Worm (Caenorhabditis elegans): ENCODE measurements around the gene msi-1.

- no peak for TF ChIP-seq tbx-2 (tag; optimal IDR thresholded peaks at IDR 0.05)
- TF ChIP-seq nhr-11 (tag; optimal IDR thresholded peaks at IDR 0.05): no peak
- TF ChIP-seq elt-1 (tag; optimal IDR thresholded peaks at IDR 0.05): no peak
- TF ChIP-seq fos-1 (tag; optimal IDR thresholded peaks at IDR 0.05): no peak
- TF ChIP-seq jun-1 (tag; optimal IDR thresholded peaks at IDR 0.05): no peak
- no peak for TF ChIP-seq egl-27 (tag; optimal IDR thresholded peaks at IDR 0.05)
- TF ChIP-seq unc-62 (GFP tag; optimal IDR thresholded peaks at IDR 0.05): no peak
- no peak for TF ChIP-seq snpc-4 (tag; optimal IDR thresholded peaks at IDR 0.05)
- no peak for TF ChIP-seq pqm-1 (tag; optimal IDR thresholded peaks at IDR 0.05)
- TF ChIP-seq zag-1 (tag; optimal IDR thresholded peaks at IDR 0.05): no peak
- no peak for TF ChIP-seq nhr-237 (tag; optimal IDR thresholded peaks at IDR 0.05)
- TF ChIP-seq nhr-12 (tag; optimal IDR thresholded peaks at IDR 0.05): no peak
- no peak for TF ChIP-seq R02D3.7 (tag; optimal IDR thresholded peaks at IDR 0.05)
- no peak for TF ChIP-seq pha-4 (tag; optimal IDR thresholded peaks at IDR 0.05)
Observed at ce11 chrIII:3966143-3966542, 10.0 kb downstream of the msi-1 start.

Measured in whole organism, L3 larva.